Worm (Caenorhabditis elegans) whole organism, midembryonic: ENCODE results near the gene C09E8.6.

Experiments
- T22C8.4 ChIP-seq: fragments of 200-800 bp; sonication (Bioruptor generic); IDR thresholded peaks from 2 replicates; pipeline ENCODE4 v1.3.6; 2022; ENCODE audit warnings: missing genetic modification characterization, missing compliant biosample characterization
- cog-1 ChIP-seq: sonication (generic microtip); optimal IDR thresholded peaks from 2 replicates; lab custom pipeline; 2016; ENCODE audit warnings: missing genetic modification characterization, missing compliant biosample characterization
- flt-1 ChIP-seq: fragments of 200-800 bp; sonication (Bioruptor generic); IDR thresholded peaks from 2 replicates; pipeline ENCODE4 v1.3.6; 2022; ENCODE audit warnings: missing genetic modification characterization, missing compliant biosample characterization
- klf-2 ChIP-seq: fragments of 200-800 bp; sonication (Bioruptor generic); conservative IDR thresholded peaks from 2 replicates; pipeline ENCODE4 v1.3.6; 2022; ENCODE audit warnings: missing genetic modification reagents, missing genetic modification characterization, missing compliant biosample characterization
- med-1 ChIP-seq: sonication (generic microtip); optimal IDR thresholded peaks from 2 replicates; lab custom pipeline; 2017; ENCODE audit warnings: missing genetic modification characterization, mild to moderate bottlenecking, missing compliant biosample characterization, antibody characterized with exemption, missing genetic modification reagents; ENCODE audit not compliant: insufficient read depth
- ref-1 ChIP-seq: fragments of 200-800 bp; sonication (Bioruptor generic); conservative IDR thresholded peaks from 2 replicates; pipeline ENCODE4 v1.3.6; 2022; ENCODE audit warnings: missing genetic modification reagents, missing genetic modification characterization, missing compliant biosample characterization
- tab-1 ChIP-seq: fragments of 200-800 bp; sonication (Bioruptor generic); IDR thresholded peaks from 2 replicates; pipeline ENCODE4 v1.3.6; 2022; ENCODE audit warnings: missing genetic modification characterization, missing compliant biosample characterization
- ztf-23 ChIP-seq: fragments of 200-800 bp; sonication (Bioruptor generic); IDR thresholded peaks from 2 replicates; pipeline ENCODE4 v1.3.6; 2022; ENCODE audit warnings: missing genetic modification reagents, missing genetic modification characterization, missing compliant biosample characterization
- ztf-29 ChIP-seq: fragments of 200-800 bp; sonication (Bioruptor generic); IDR thresholded peaks from 2 replicates; pipeline ENCODE4 v1.3.6; 2022; ENCODE audit warnings: missing genetic modification reagents, missing genetic modification characterization, missing compliant biosample characterization

Gene C09E8.6

ce11 chrII:596702-597101 is 40.4 kb downstream of the C09E8.6 start:
- TF ChIP-seq med-1 (no peak), tab-1 (GFP tag; lab: Robert Waterston, UW) (no peak), T22C8.4 (GFP tag; lab: Robert Waterston, UW) (no peak), ztf-23 (GFP tag; lab: Robert Waterston, UW) (no peak), ref-1 (no peak), ztf-29 (GFP tag; lab: Robert Waterston, UW) (no peak), klf-2 (GFP tag; lab: Robert Waterston, UW) (no peak), cog-1 (tag; lab: Kevin White, UChicago) (no peak), flt-1 (GFP tag; lab: Robert Waterston, UW) (no peak)

ce11 chrII:601305-601704 is 45.0 kb downstream of the C09E8.6 start:
- no peak for TF ChIP-seq klf-2 (GFP tag; lab: Robert Waterston, UW)
- peak; percentile 43 for TF ChIP-seq cog-1 (tag; lab: Kevin White, UChicago)
- no peak for TF ChIP-seq ref-1
- no peak for TF ChIP-seq flt-1 (GFP tag; lab: Robert Waterston, UW)
- TF ChIP-seq ztf-29 (GFP tag; lab: Robert Waterston, UW), result no peak
- no peak for TF ChIP-seq ztf-23 (GFP tag; lab: Robert Waterston, UW)
- TF ChIP-seq T22C8.4 (GFP tag; lab: Robert Waterston, UW), result no peak
- no peak for TF ChIP-seq tab-1 (GFP tag; lab: Robert Waterston, UW)

- TF ChIP-seq T22C8.4 (GFP tag; lab: Robert Waterston, UW), result no peak
- TF ChIP-seq ref-1, result no peak
- TF ChIP-seq ztf-29 (GFP tag; lab: Robert Waterston, UW), result no peak
- TF ChIP-seq cog-1 (tag; lab: Kevin White, UChicago), result no peak
- TF ChIP-seq med-1, result no peak
- TF ChIP-seq klf-2 (GFP tag; lab: Robert Waterston, UW), result no peak
- no peak for TF ChIP-seq tab-1 (GFP tag; lab: Robert Waterston, UW)
- TF ChIP-seq ztf-23 (GFP tag; lab: Robert Waterston, UW), result no peak
- TF ChIP-seq flt-1 (GFP tag; lab: Robert Waterston, UW), result no peak
Measured at ce11 chrII:602020-602419, 45.7 kb downstream of the C09E8.6 start, which contains the start of gene nhl-3. nhl-3 (minus strand) TSS chrII:602120.

- peak; percentile 64 for TF ChIP-seq cog-1 (tag; lab: Kevin White, UChicago)
- no peak for TF ChIP-seq med-1
Measured at ce11 chrII:602969-603368, 46.7 kb downstream of the C09E8.6 start.

ce11 chrII:605267-605666 is 49.0 kb downstream of the C09E8.6 start, which contains the start of gene W04H10.2:
W04H10.2 (plus strand) TSS chrII:605567.
- TF ChIP-seq cog-1 (tag; lab: Kevin White, UChicago) (no peak), T22C8.4 (GFP tag; lab: Robert Waterston, UW) (no peak), tab-1 (GFP tag; lab: Robert Waterston, UW) (no peak), ztf-23 (GFP tag; lab: Robert Waterston, UW) (no peak), ztf-29 (GFP tag; lab: Robert Waterston, UW) (no peak), med-1 (no peak), flt-1 (GFP tag; lab: Robert Waterston, UW) (no peak), ref-1 (no peak)

ce11 chrII:606033-606432 is 49.7 kb downstream of the C09E8.6 start, which contains the start of gene W04H10.5:
W04H10.5 (plus strand) TSS chrII:606333.
- no peak for TF ChIP-seq med-1
- no peak for TF ChIP-seq flt-1 (GFP tag; lab: Robert Waterston, UW)
- TF ChIP-seq ztf-23 (GFP tag; lab: Robert Waterston, UW), result no peak
- no peak for TF ChIP-seq klf-2 (GFP tag; lab: Robert Waterston, UW)
- TF ChIP-seq T22C8.4 (GFP tag; lab: Robert Waterston, UW), result no peak
- TF ChIP-seq ref-1, result no peak
- TF ChIP-seq ztf-29 (GFP tag; lab: Robert Waterston, UW), result no peak
- TF ChIP-seq tab-1 (GFP tag; lab: Robert Waterston, UW), result no peak
- no peak for TF ChIP-seq cog-1 (tag; lab: Kevin White, UChicago)
